Worm (Caenorhabditis elegans) whole organism, L3 larva: ENCODE results near the gene glct-6.

Experiments
- R02D3.7 ChIP-seq: fragments of 150-350 bp; optimal IDR thresholded peaks from 2 replicates; lab custom pipeline; 2014; ENCODE audit warnings: missing biosample characterization, missing genetic modification characterization
- ZK546.5 ChIP-seq: sonication (generic microtip); optimal IDR thresholded peaks from 2 replicates; lab custom pipeline; 2017; ENCODE audit warnings: missing biosample characterization, missing genetic modification characterization
- aly-2 ChIP-seq: fragments of 150-350 bp; optimal IDR thresholded peaks from 2 replicates; lab custom pipeline; 2014; ENCODE audit warnings: missing biosample characterization, missing genetic modification characterization
- ama-1 ChIP-seq: fragments of 150-350 bp; optimal IDR thresholded peaks from 2 replicates; lab custom pipeline; 2018
- ceh-28 ChIP-seq: fragments of 150-350 bp; optimal IDR thresholded peaks from 2 replicates; lab custom pipeline; 2014; ENCODE audit warnings: missing biosample characterization, missing genetic modification reagents, missing genetic modification characterization
- ceh-82 ChIP-seq: fragments of 150-350 bp; optimal IDR thresholded peaks from 2 replicates; lab custom pipeline; 2014; ENCODE audit warnings: missing biosample characterization, missing genetic modification characterization
- ceh-9 ChIP-seq: sonication (generic microtip); optimal IDR thresholded peaks from 2 replicates; lab custom pipeline; 2018; ENCODE audit warnings: missing biosample characterization, missing genetic modification characterization
- daf-12 ChIP-seq: fragments of 150-350 bp; optimal IDR thresholded peaks from 2 replicates; lab custom pipeline; 2014; ENCODE audit warnings: missing biosample characterization, missing genetic modification reagents, missing genetic modification characterization
- egl-27 ChIP-seq: sonication (generic microtip); optimal IDR thresholded peaks from 4 replicates; lab custom pipeline; 2017; ENCODE audit warnings: missing biosample characterization, missing genetic modification reagents, missing genetic modification characterization
- egl-5 ChIP-seq: fragments of 150-350 bp; optimal IDR thresholded peaks from 2 replicates; lab custom pipeline; 2017; ENCODE audit warnings: missing biosample characterization, missing genetic modification reagents, missing genetic modification characterization, inconsistent platforms
- elt-1 ChIP-seq: fragments of 150-350 bp; optimal IDR thresholded peaks from 2 replicates; lab custom pipeline; 2014; ENCODE audit warnings: missing biosample characterization, missing genetic modification characterization
- elt-2 ChIP-seq: sonication (generic microtip); optimal IDR thresholded peaks from 2 replicates; lab custom pipeline; 2016; ENCODE audit warnings: missing genetic modification reagents, mild to moderate bottlenecking, missing genetic modification characterization, missing compliant biosample characterization
- elt-3 ChIP-seq, 3 experiments: fragments of 150-350 bp in 1 of 3; sonication (generic microtip) in 2 of 3; optimal IDR thresholded peaks; 2 replicates in 2 of 3; 4 replicates in 1 of 3; lab custom pipeline; 2014 to 2017; ENCODE audit warnings: missing biosample characterization in 3 of 3, missing genetic modification characterization in 3 of 3
- eor-1 ChIP-seq, 2 experiments: fragments of 150-350 bp; optimal IDR thresholded peaks; 2 replicates each; lab custom pipeline; 2014 to 2018; ENCODE audit warnings: missing biosample characterization in 2 of 2, missing genetic modification characterization in 2 of 2
- fkh-10 ChIP-seq: sonication (generic microtip); optimal IDR thresholded peaks from 2 replicates; lab custom pipeline; 2017; ENCODE audit warnings: missing biosample characterization, missing genetic modification reagents, missing genetic modification characterization
- fkh-2 ChIP-seq: fragments of 150-350 bp; optimal IDR thresholded peaks from 2 replicates; lab custom pipeline; 2014; ENCODE audit warnings: missing biosample characterization, missing genetic modification reagents, missing genetic modification characterization
- fos-1 ChIP-seq: fragments of 150-350 bp; optimal IDR thresholded peaks from 2 replicates; lab custom pipeline; 2014; ENCODE audit warnings: missing biosample characterization, missing genetic modification characterization
- hmg-11 ChIP-seq: sonication (generic microtip); optimal IDR thresholded peaks from 2 replicates; lab custom pipeline; 2016; ENCODE audit warnings: missing genetic modification characterization, missing compliant biosample characterization
- jun-1 ChIP-seq: fragments of 150-350 bp; optimal IDR thresholded peaks from 2 replicates; lab custom pipeline; 2014; ENCODE audit warnings: missing biosample characterization, missing genetic modification reagents, missing genetic modification characterization
- lin-15B ChIP-seq: fragments of 150-350 bp; optimal IDR thresholded peaks from 2 replicates; lab custom pipeline; 2014; ENCODE audit warnings: missing biosample characterization, missing genetic modification characterization
- lin-39 ChIP-seq: fragments of 150-350 bp; optimal IDR thresholded peaks from 2 replicates; lab custom pipeline; 2018; ENCODE audit warnings: missing biosample characterization, missing genetic modification reagents, missing genetic modification characterization
- lsy-12 ChIP-seq: sonication (generic microtip); optimal IDR thresholded peaks from 2 replicates; lab custom pipeline; 2016; ENCODE audit warnings: mild to moderate bottlenecking, missing genetic modification characterization, missing compliant biosample characterization
- mdl-1 ChIP-seq: fragments of 150-350 bp; optimal IDR thresholded peaks from 2 replicates; lab custom pipeline; 2014; ENCODE audit warnings: missing biosample characterization, missing genetic modification characterization
- mml-1 ChIP-seq: fragments of 150-350 bp; sonication (generic microtip); optimal IDR thresholded peaks from 3 replicates; lab custom pipeline; 2014; ENCODE audit warnings: missing biosample characterization, missing genetic modification characterization
- nfya-1 ChIP-seq: sonication (generic microtip); optimal IDR thresholded peaks from 2 replicates; lab custom pipeline; 2017; ENCODE audit warnings: missing genetic modification characterization, mild to moderate bottlenecking, missing compliant biosample characterization, antibody characterized with exemption, moderate library complexity; ENCODE audit not compliant: insufficient read depth
- nhr-11 ChIP-seq: fragments of 150-350 bp; optimal IDR thresholded peaks from 2 replicates; lab custom pipeline; 2014; ENCODE audit warnings: missing biosample characterization, missing genetic modification characterization
- nhr-12 ChIP-seq: fragments of 150-350 bp; optimal IDR thresholded peaks from 2 replicates; lab custom pipeline; 2014; ENCODE audit warnings: missing biosample characterization, missing genetic modification characterization
- nhr-23 ChIP-seq: fragments of 150-350 bp; optimal IDR thresholded peaks from 2 replicates; lab custom pipeline; 2014; ENCODE audit warnings: missing biosample characterization, missing genetic modification reagents, missing genetic modification characterization
- nhr-237 ChIP-seq: fragments of 150-350 bp; optimal IDR thresholded peaks from 2 replicates; lab custom pipeline; 2014; ENCODE audit warnings: missing biosample characterization, missing genetic modification characterization
- nhr-25 ChIP-seq: sonication (generic microtip); optimal IDR thresholded peaks from 2 replicates; lab custom pipeline; 2017; ENCODE audit warnings: missing biosample characterization, missing genetic modification characterization
- nhr-43 ChIP-seq: sonication (generic microtip); optimal IDR thresholded peaks from 2 replicates; lab custom pipeline; 2016; ENCODE audit warnings: mild to moderate bottlenecking, missing genetic modification characterization, missing compliant biosample characterization; ENCODE audit not compliant: poor library complexity, severe bottlenecking
- nhr-67 ChIP-seq: fragments of 150-350 bp; optimal IDR thresholded peaks from 2 replicates; lab custom pipeline; 2014; ENCODE audit warnings: missing biosample characterization, missing genetic modification characterization
- nhr-76 ChIP-seq: fragments of 150-350 bp; sonication (generic microtip); optimal IDR thresholded peaks from 5 replicates; lab custom pipeline; 2014; ENCODE audit warnings: missing biosample characterization, missing genetic modification characterization
- nhr-77 ChIP-seq: fragments of 150-350 bp; optimal IDR thresholded peaks from 2 replicates; lab custom pipeline; 2014; ENCODE audit warnings: missing biosample characterization, missing genetic modification characterization
- pha-4 ChIP-seq: fragments of 150-350 bp; optimal IDR thresholded peaks from 2 replicates; lab custom pipeline; 2014; ENCODE audit warnings: missing biosample characterization, missing genetic modification reagents, missing genetic modification characterization
- pqm-1 ChIP-seq: fragments of 150-350 bp; optimal IDR thresholded peaks from 2 replicates; lab custom pipeline; 2017; ENCODE audit warnings: missing biosample characterization, missing genetic modification characterization, inconsistent platforms
- sea-2 ChIP-seq: fragments of 150-350 bp; sonication (generic microtip); optimal IDR thresholded peaks from 4 replicates; lab custom pipeline; 2014; ENCODE audit warnings: missing biosample characterization, missing genetic modification reagents, missing genetic modification characterization
- skn-1 ChIP-seq: fragments of 150-350 bp; optimal IDR thresholded peaks from 2 replicates; lab custom pipeline; 2014; ENCODE audit warnings: missing biosample characterization, missing genetic modification characterization
- snpc-4 ChIP-seq: fragments of 150-350 bp; optimal IDR thresholded peaks from 2 replicates; lab custom pipeline; 2014; ENCODE audit warnings: missing biosample characterization, missing genetic modification characterization
- tbx-2 ChIP-seq: sonication (generic microtip); optimal IDR thresholded peaks from 2 replicates; lab custom pipeline; 2016; ENCODE audit warnings: mild to moderate bottlenecking, missing genetic modification characterization, missing compliant biosample characterization
- unc-39 ChIP-seq: sonication (generic microtip); optimal IDR thresholded peaks from 4 replicates; lab custom pipeline; 2017; ENCODE audit warnings: missing biosample characterization, missing genetic modification characterization
- unc-62 ChIP-seq: fragments of 150-350 bp; sonication (generic microtip); optimal IDR thresholded peaks from 4 replicates; lab custom pipeline; 2014; ENCODE audit warnings: missing biosample characterization, missing genetic modification reagents, missing genetic modification characterization
- zag-1 ChIP-seq: fragments of 150-350 bp; optimal IDR thresholded peaks from 2 replicates; lab custom pipeline; 2014; ENCODE audit warnings: missing biosample characterization, missing genetic modification characterization
- ztf-4 ChIP-seq: fragments of 150-350 bp; optimal IDR thresholded peaks from 2 replicates; lab custom pipeline; 2014; ENCODE audit warnings: missing biosample characterization, missing genetic modification characterization

Gene glct-6

ce11 chrIV:3740830-3741477 is 43.1 kb upstream of the glct-6 start, which contains the start of gene nape-1 (continued):
- TF ChIP-seq hmg-11 (tag; lab: Kevin White, UChicago) (peak; percentile 42), nhr-11 (tag; lab: Kevin White, UChicago) (no peak), nhr-12 (tag; lab: Kevin White, UChicago) (no peak), ZK546.5 (no peak)

- TF ChIP-seq elt-1 (tag; lab: Kevin White, UChicago) (no peak), aly-2 (tag; lab: Kevin White, UChicago) (no peak), fkh-10 (GFP tag; lab: Kevin White, UChicago) (no peak), nfya-1 (tag; lab: Kevin White, UChicago) (no peak), zag-1 (tag; lab: Kevin White, UChicago) (no peak), sea-2 (no peak)
These were observed 42.1 kb upstream of the glct-6 start for ce11 chrIV:3741874-3742273.

ce11 chrIV:3742426-3742839 is 41.6 kb upstream of the glct-6 start:
- no peak for TF ChIP-seq aly-2 (tag; lab: Kevin White, UChicago)
- peak; percentile 31 for TF ChIP-seq ama-1 (lab: Kevin White, UChicago)
- peak; percentile 51 for TF ChIP-seq nhr-43 (tag; lab: Kevin White, UChicago)
- TF ChIP-seq hmg-11 (tag; lab: Kevin White, UChicago), result peak; percentile 90
- peak; percentile 72 for TF ChIP-seq pqm-1 (tag; lab: Kevin White, UChicago)
- no peak for TF ChIP-seq elt-3 (tag; optimal IDR thresholded peaks at IDR 0.05; lab: Kevin White, UChicago)
- TF ChIP-seq jun-1 (tag; lab: Kevin White, UChicago), result peak; percentile 85
- no peak for TF ChIP-seq nhr-67 (tag; lab: Kevin White, UChicago)
- TF ChIP-seq fkh-2, result no peak
- TF ChIP-seq pha-4, result peak; percentile 75
- TF ChIP-seq snpc-4, result peak; percentile 36
- TF ChIP-seq zag-1 (tag; lab: Kevin White, UChicago), result no peak
- TF ChIP-seq skn-1 (tag; lab: Kevin White, UChicago), result peak; percentile 80
- peak; percentile 10 for TF ChIP-seq nhr-77 (tag; lab: Kevin White, UChicago)
- no peak for TF ChIP-seq ceh-82 (tag; lab: Kevin White, UChicago)
- no peak for TF ChIP-seq ZK546.5
- TF ChIP-seq lin-15B (tag; lab: Kevin White, UChicago), result peak; percentile 78
- no peak for TF ChIP-seq unc-62 (GFP tag; lab: Kevin White, UChicago)
- no peak for TF ChIP-seq ceh-9
- TF ChIP-seq nhr-12 (tag; lab: Kevin White, UChicago), result no peak
- no peak for TF ChIP-seq egl-27 (tag; lab: Kevin White, UChicago)
- TF ChIP-seq nhr-237 (tag; lab: Kevin White, UChicago), result no peak
- TF ChIP-seq egl-5 (tag; lab: Kevin White, UChicago), result peak; percentile 86
- TF ChIP-seq mdl-1 (tag; lab: Kevin White, UChicago), result peak; percentile 33
- no peak for TF ChIP-seq nhr-76
- TF ChIP-seq nhr-23 (tag; lab: Kevin White, UChicago), result peak; percentile 75
- peak; percentile 48 for TF ChIP-seq lsy-12
- peak; percentile 66 for TF ChIP-seq elt-2 (tag; lab: Kevin White, UChicago)
- TF ChIP-seq daf-12, result no peak
- no peak for TF ChIP-seq fos-1
- peak; percentile 82 for TF ChIP-seq lin-39 (tag; lab: Kevin White, UChicago)
- no peak for TF ChIP-seq ztf-4 (tag; lab: Kevin White, UChicago)
- peak; percentile 95 for TF ChIP-seq ceh-28 (tag; lab: Kevin White, UChicago)
- TF ChIP-seq unc-39, result no peak
- peak; percentile 60 for TF ChIP-seq tbx-2 (tag; lab: Kevin White, UChicago)
- TF ChIP-seq mml-1 (tag; lab: Kevin White, UChicago), result no peak
- no peak for TF ChIP-seq eor-1 (tag; optimal IDR thresholded peaks at IDR 0.05; lab: Kevin White, UChicago)
- TF ChIP-seq fkh-10 (GFP tag; lab: Kevin White, UChicago), result no peak
- peak; percentile 88 for TF ChIP-seq nhr-25
- TF ChIP-seq R02D3.7 (tag; lab: Kevin White, UChicago), result peak; percentile 60
- peak; percentile 93 for TF ChIP-seq nfya-1 (tag; lab: Kevin White, UChicago)
